Worm (Caenorhabditis elegans): ENCODE results near the gene srw-107.

- TF ChIP-seq snpc-4 (GFP tag; optimal IDR thresholded peaks at IDR 0.05) (no peak), snpc-4 (tag; optimal IDR thresholded peaks at IDR 0.05) (no peak), lag-1 (GFP tag; IDR thresholded peaks at IDR 0.05) (no peak), xnd-1 (tag; optimal IDR thresholded peaks at IDR 0.05) (no peak), ceh-27 (GFP tag; optimal IDR thresholded peaks at IDR 0.05) (no peak)
These were observed 43.7 kb downstream of the srw-107 start, which contains the start of gene nhr-55 for ce11 chrV:477664-478212.

Measured in whole organism, young adult.